Worm (Caenorhabditis elegans) whole organism, midembryonic: ENCODE data around the gene fbxa-143.

Source experiments
- klf-2 ChIP-seq: fragments of 200-800 bp; sonication (Bioruptor generic); conservative IDR thresholded peaks from 2 replicates; pipeline ENCODE4 v1.3.6; 2022; ENCODE audit warnings: missing genetic modification reagents, missing genetic modification characterization, missing compliant biosample characterization
- ztf-29 ChIP-seq: fragments of 200-800 bp; sonication (Bioruptor generic); IDR thresholded peaks from 2 replicates; pipeline ENCODE4 v1.3.6; 2022; ENCODE audit warnings: missing genetic modification reagents, missing genetic modification characterization, missing compliant biosample characterization

DNA sequence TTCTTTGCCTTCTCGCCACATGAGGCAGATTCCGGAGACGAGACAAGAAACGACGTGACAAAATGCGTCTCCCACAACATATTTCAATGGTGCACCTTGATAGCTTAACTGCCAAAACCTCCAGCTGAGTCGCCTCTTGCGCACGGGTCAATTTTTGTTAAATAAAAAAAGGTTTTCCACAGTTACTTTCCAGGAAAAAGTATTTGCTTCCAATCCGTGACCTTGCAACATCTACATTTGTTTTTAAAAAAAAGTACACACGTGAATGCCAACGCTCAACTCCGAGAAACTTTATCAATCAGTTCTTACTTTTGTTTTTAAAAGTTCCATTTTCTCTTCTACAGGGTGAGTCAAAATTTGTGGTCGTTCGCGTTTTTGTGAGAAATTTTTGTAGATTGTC is 33.0 kb downstream of the fbxa-143 start, which contains the start of gene F22B8.7:
- no peak for TF ChIP-seq ztf-29 (GFP tag; lab: Robert Waterston, UW)
- no peak for TF ChIP-seq klf-2
